Fruit fly (Drosophila melanogaster): ENCODE measurements around the gene Cyp4g1.

Gene Cyp4g1

dm6 chrX:499589-500041, 30.5 kb upstream of the Cyp4g1 start (continued):
- TF ChIP-seq lov (optimal IDR thresholded peaks at IDR 0.05) (no peak), lov (GFP tag; IDR thresholded peaks at IDR 0.05) (no peak), HHEX (GFP tag; optimal IDR thresholded peaks at IDR 0.05) (peak; percentile 90), CG18764 (GFP tag; optimal IDR thresholded peaks at IDR 0.05) (peak; percentile 67), CG7556 (GFP tag; optimal IDR thresholded peaks at IDR 0.05) (peak; percentile 90), kay (GFP tag; optimal IDR thresholded peaks at IDR 0.05) (peak; percentile 57), PHDP (tag; optimal IDR thresholded peaks at IDR 0.05) (peak; percentile 87), CG11696 (GFP tag; IDR thresholded peaks at IDR 0.05) (0 out of 2 replicates have a peak, but pooled peaks have one; percentile 28), HLH4C (GFP tag; IDR thresholded peaks at IDR 0.05; ENCODE audit: partially characterized antibody) (no peak), CG2889 (GFP tag; IDR thresholded peaks at IDR 0.05) (0 out of 3 replicates have a peak, but pooled peaks have one; percentile 54), CG13624 (GFP tag; optimal IDR thresholded peaks at IDR 0.05) (peak; percentile 81), CG2875 (GFP tag; optimal IDR thresholded peaks at IDR 0.05) (peak; percentile 73), BEAF-32 (GFP tag; optimal IDR thresholded peaks at IDR 0.05) (no peak), amos (GFP tag; IDR thresholded peaks at IDR 0.05; ENCODE audit: partially characterized antibody) (no peak), vfl (GFP tag; optimal IDR thresholded peaks at IDR 0.05) (peak; percentile 53), tio (GFP tag; optimal IDR thresholded peaks at IDR 0.05) (peak; percentile 64), CG32767 (GFP tag; IDR thresholded peaks at IDR 0.05) (peak; percentile 63; the same call in 1 of the 2 replicates), p53 (GFP tag; optimal IDR thresholded peaks at IDR 0.05) (peak; percentile 54), CG8359 (GFP tag; optimal IDR thresholded peaks at IDR 0.05; ENCODE audit: borderline replicate concordance) (peak; percentile 52), CG12104 (GFP tag; optimal IDR thresholded peaks at IDR 0.05) (peak; percentile 74), Deaf1 (tag; optimal IDR thresholded peaks at IDR 0.05) (peak; percentile 61), CG7987 (GFP tag; optimal IDR thresholded peaks at IDR 0.05) (peak; percentile 68), CG31224 (GFP tag; IDR thresholded peaks at IDR 0.05) (peak; percentile 44; the same call in 1 of the 2 replicates), Hsf (GFP tag; optimal IDR thresholded peaks at IDR 0.05) (peak; percentile 68), ems (GFP tag; optimal IDR thresholded peaks at IDR 0.05) (peak; percentile 72), emc (GFP tag; optimal IDR thresholded peaks at IDR 0.05) (peak; percentile 18), ssp (GFP tag; IDR thresholded peaks at IDR 0.05) (no peak; the same call in 1 of the 2 replicates), unc-4 (GFP tag; IDR thresholded peaks at IDR 0.05; ENCODE audit: partially characterized antibody) (no peak), mld (GFP tag; IDR thresholded peaks at IDR 0.05; ENCODE audit: partially characterized antibody) (no peak), CG34422 (GFP tag; IDR thresholded peaks at IDR 0.05) (0 out of 3 replicates have a peak, but pooled peaks have one; percentile 34), mam (GFP tag; optimal IDR thresholded peaks at IDR 0.05) (peak; percentile 83), zen2 (GFP tag; IDR thresholded peaks at IDR 0.05; ENCODE audit: partially characterized antibody) (peak; percentile 39; the same call in 1 of the 3 replicates), HLHmδ (GFP tag; optimal IDR thresholded peaks at IDR 0.05) (no peak), CG8089 (GFP tag; optimal IDR thresholded peaks at IDR 0.05) (peak; percentile 71), aop (GFP tag; IDR thresholded peaks at IDR 0.05) (no peak), z (GFP tag; IDR thresholded peaks at IDR 0.05) (no peak), CG12391 (tag; optimal IDR thresholded peaks at IDR 0.05) (peak; percentile 76), D (optimal IDR thresholded peaks at IDR 0.05) (no peak), D (GFP tag; optimal IDR thresholded peaks at IDR 0.05) (peak; percentile 71), CG1024 (GFP tag; IDR thresholded peaks at IDR 0.05) (no peak), CG6813 (GFP tag; optimal IDR thresholded peaks at IDR 0.05) (peak; percentile 84), CG7839 (tag; optimal IDR thresholded peaks at IDR 0.05) (peak; percentile 89), Eip74EF (GFP tag; optimal IDR thresholded peaks at IDR 0.05) (peak in 1 of 2 experiments; percentile 84), CG3065 (GFP tag; optimal IDR thresholded peaks at IDR 0.05) (peak; percentile 50), Hmx (GFP tag; optimal IDR thresholded peaks at IDR 0.05) (peak; percentile 57), pzg (GFP tag; optimal IDR thresholded peaks at IDR 0.05) (peak; percentile 2), croc (GFP tag; conservative IDR thresholded peaks at IDR 0.05) (peak; percentile 49; the same call in 2 of the 3 replicates), CG13296 (GFP tag; optimal IDR thresholded peaks at IDR 0.05) (peak; percentile 94), CG11504 (tag; optimal IDR thresholded peaks at IDR 0.05) (no peak), CG18619 (GFP tag; optimal IDR thresholded peaks at IDR 0.05) (peak; percentile 87)
